Fruit fly (Drosophila melanogaster) whole organism, embryonic: Measurements from ENCODE around the gene Rab3-GAP.

ENCODE experiments used
- Adf1 ChIP-seq: fragments of 200-800 bp; sonication (Bioruptor generic); IDR thresholded peaks from 2 replicates; pipeline ENCODE4 v1.3.6; 2022; ENCODE audit warnings: missing biosample characterization, missing genetic modification characterization
- Antp ChIP-seq: fragments of 200-800 bp; sonication (Bioruptor generic); optimal IDR thresholded peaks from 3 replicates; lab custom pipeline; 2016; ENCODE audit warnings: missing biosample characterization, missing genetic modification characterization
- CG10147 ChIP-seq: fragments of 200-800 bp; sonication (Bioruptor generic); optimal IDR thresholded peaks from 2 replicates; lab custom pipeline; 2019; ENCODE audit warnings: missing biosample characterization, mild to moderate bottlenecking, missing genetic modification characterization, moderate library complexity
- CG10209 ChIP-seq: fragments of 200-800 bp; sonication (Bioruptor generic); optimal IDR thresholded peaks from 3 replicates; lab custom pipeline; 2017; ENCODE audit warnings: missing biosample characterization, mild to moderate bottlenecking, missing genetic modification characterization, missing genetic modification reagents
- CG10267 ChIP-seq: fragments of 200-800 bp; sonication (Bioruptor generic); optimal IDR thresholded peaks from 2 replicates; lab custom pipeline; 2018; ENCODE audit warnings: missing biosample characterization, mild to moderate bottlenecking, missing genetic modification characterization, moderate library complexity
- CG10543 ChIP-seq: fragments of 200-800 bp; sonication (Bioruptor generic); optimal IDR thresholded peaks from 3 replicates; lab custom pipeline; 2017; ENCODE audit warnings: missing biosample characterization, mild to moderate bottlenecking, missing genetic modification characterization, moderate library complexity
- CG12659 ChIP-seq: fragments of 200-800 bp; sonication (Bioruptor generic); optimal IDR thresholded peaks from 3 replicates; lab custom pipeline; 2017; ENCODE audit warnings: mild to moderate bottlenecking, missing biosample characterization, missing genetic modification reagents, missing genetic modification characterization
- CG14860 ChIP-seq: fragments of 200-800 bp; sonication (Bioruptor generic); IDR thresholded peaks from 3 replicates; pipeline ENCODE4 v1.3.6; 2022; ENCODE audit warnings: missing biosample characterization, missing genetic modification characterization; ENCODE audit not compliant: partially characterized antibody
- CG15269 ChIP-seq: fragments of 200-800 bp; sonication (Bioruptor generic); optimal IDR thresholded peaks from 2 replicates; lab custom pipeline; 2018; ENCODE audit warnings: missing biosample characterization, mild to moderate bottlenecking, missing genetic modification characterization, moderate library complexity
- CG17359 ChIP-seq: fragments of 200-800 bp; sonication (Bioruptor generic); optimal IDR thresholded peaks from 3 replicates; lab custom pipeline; 2018; ENCODE audit warnings: missing biosample characterization, mild to moderate bottlenecking, missing genetic modification characterization, moderate library complexity
- CG18262 ChIP-seq: fragments of 200-800 bp; optimal IDR thresholded peaks from 3 replicates; lab custom pipeline; 2019; ENCODE audit warnings: missing biosample characterization, mild to moderate bottlenecking, missing genetic modification characterization, moderate library complexity
- CG2875 ChIP-seq: fragments of 200-800 bp; sonication (Bioruptor generic); optimal IDR thresholded peaks from 2 replicates; lab custom pipeline; 2017; ENCODE audit warnings: missing biosample characterization, mild to moderate bottlenecking, missing genetic modification characterization, missing genetic modification reagents
- CG3838 ChIP-seq: fragments of 200-800 bp; sonication (Bioruptor generic); optimal IDR thresholded peaks from 3 replicates; lab custom pipeline; 2016; ENCODE audit warnings: missing biosample characterization, missing genetic modification characterization
- CG3995 ChIP-seq: fragments of 200-800 bp; sonication (Bioruptor generic); optimal IDR thresholded peaks from 3 replicates; lab custom pipeline; 2016; ENCODE audit warnings: missing biosample characterization, missing genetic modification characterization
- CG4360 ChIP-seq: fragments of 200-800 bp; sonication (Bioruptor generic); IDR thresholded peaks from 2 replicates; pipeline ENCODE4 v1.3.6; 2022; ENCODE audit warnings: missing biosample characterization, missing genetic modification characterization
- CG4404 ChIP-seq: fragments of 200-800 bp; sonication (Bioruptor generic); IDR thresholded peaks from 2 replicates; pipeline ENCODE4 v1.3.6; 2022; ENCODE audit warnings: missing biosample characterization, missing genetic modification characterization
- CG6683 ChIP-seq: fragments of 200-800 bp; sonication (Bioruptor generic); optimal IDR thresholded peaks from 2 replicates; lab custom pipeline; 2017; ENCODE audit warnings: missing biosample characterization, mild to moderate bottlenecking, missing genetic modification characterization, missing genetic modification reagents
- CG6689 ChIP-seq: fragments of 200-800 bp; sonication (Bioruptor generic); IDR thresholded peaks from 2 replicates; pipeline ENCODE4 v1.3.6; 2022; ENCODE audit warnings: missing biosample characterization, missing genetic modification characterization
- CG9876 ChIP-seq: fragments of 200-800 bp; sonication (Bioruptor generic); optimal IDR thresholded peaks from 2 replicates; lab custom pipeline; 2016; ENCODE audit warnings: missing biosample characterization, missing genetic modification characterization
- CG9932 ChIP-seq: fragments of 200-800 bp; sonication (Bioruptor generic); IDR thresholded peaks from 2 replicates; pipeline ENCODE4 v1.3.6; 2022; ENCODE audit warnings: missing biosample characterization, missing genetic modification characterization
- CTCF ChIP-seq: fragments of 200-800 bp; sonication (Bioruptor generic); optimal IDR thresholded peaks from 2 replicates; lab custom pipeline; 2017; ENCODE audit warnings: missing biosample characterization, mild to moderate bottlenecking, missing genetic modification characterization, moderate library complexity
- Dip2 ChIP-seq: fragments of 200-800 bp; sonication (Bioruptor generic); IDR thresholded peaks from 2 replicates; pipeline ENCODE4 v1.3.6; 2022; ENCODE audit warnings: missing biosample characterization, missing genetic modification characterization
- Dip3 ChIP-seq: fragments of 200-800 bp; sonication (Bioruptor generic); optimal IDR thresholded peaks from 3 replicates; lab custom pipeline; 2016; ENCODE audit warnings: missing biosample characterization, missing genetic modification characterization
- Dll ChIP-seq: fragments of 200-800 bp; sonication (Bioruptor generic); IDR thresholded peaks from 4 replicates; pipeline ENCODE4 v1.3.6; 2022; ENCODE audit warnings: missing biosample characterization, missing genetic modification characterization; ENCODE audit not compliant: partially characterized antibody
- Dref ChIP-seq: fragments of 200-800 bp; sonication (Bioruptor generic); IDR thresholded peaks from 2 replicates; pipeline ENCODE4 v1.3.6; 2022; ENCODE audit warnings: missing biosample characterization, missing genetic modification characterization
- Kr ChIP-seq: fragments of 200-800 bp; sonication (Bioruptor generic); optimal IDR thresholded peaks from 2 replicates; lab custom pipeline; 2017; ENCODE audit warnings: missing biosample characterization, mild to moderate bottlenecking, missing genetic modification characterization
- Med ChIP-seq: fragments of 200-800 bp; sonication (Bioruptor generic); peaks from one replicate; lab custom pipeline; 2016; ENCODE audit warnings: missing biosample characterization, missing genetic modification characterization, mild to moderate bottlenecking, inconsistent platforms, moderate library complexity
- Oaz ChIP-seq: fragments of 200-800 bp; sonication (Bioruptor generic); IDR thresholded peaks from 2 replicates; pipeline ENCODE4 v1.3.6; 2022; ENCODE audit warnings: missing biosample characterization, missing genetic modification characterization
- btn ChIP-seq: fragments of 200-800 bp; sonication (Bioruptor generic); optimal IDR thresholded peaks from 2 replicates; lab custom pipeline; 2016; ENCODE audit warnings: missing biosample characterization, missing genetic modification characterization
- chn ChIP-seq: fragments of 200-800 bp; sonication (Bioruptor generic); optimal IDR thresholded peaks from 2 replicates; lab custom pipeline; 2016; ENCODE audit warnings: missing biosample characterization, missing genetic modification characterization
- crol ChIP-seq: fragments of 200-800 bp; sonication (Bioruptor generic); IDR thresholded peaks from 2 replicates; pipeline ENCODE4 v1.3.6; 2022; ENCODE audit warnings: missing biosample characterization, missing genetic modification characterization
- en ChIP-seq: fragments of 200-800 bp; sonication (Bioruptor generic); optimal IDR thresholded peaks from 2 replicates; lab custom pipeline; 2016; ENCODE audit warnings: missing biosample characterization, missing genetic modification characterization
- eve ChIP-seq, 2 experiments: fragments of >200 bp; optimal IDR thresholded peaks; 2 replicates each; lab custom pipeline; 2017; ENCODE audit warnings: missing biosample characterization in 2 of 2, missing genetic modification characterization in 2 of 2
- gce ChIP-seq: fragments of 200-800 bp; sonication (Bioruptor generic); IDR thresholded peaks from 3 replicates; pipeline ENCODE4 v1.3.6; 2022; ENCODE audit warnings: missing biosample characterization, missing genetic modification characterization
- h ChIP-seq: fragments of >200 bp; optimal IDR thresholded peaks from 2 replicates; lab custom pipeline; 2017
- kah ChIP-seq: fragments of 200-800 bp; sonication (Bioruptor generic); optimal IDR thresholded peaks from 2 replicates; lab custom pipeline; 2018; ENCODE audit warnings: missing biosample characterization, mild to moderate bottlenecking, missing genetic modification characterization
- lmd ChIP-seq: fragments of 200-800 bp; sonication (Bioruptor generic); IDR thresholded peaks from 2 replicates; pipeline ENCODE4 v1.3.6; 2022; ENCODE audit warnings: missing biosample characterization, missing genetic modification characterization
- oc ChIP-seq: fragments of 200-800 bp; sonication (Bioruptor generic); optimal IDR thresholded peaks from 2 replicates; lab custom pipeline; 2018; ENCODE audit warnings: missing biosample characterization, mild to moderate bottlenecking, missing genetic modification characterization, moderate library complexity
- pfk ChIP-seq: fragments of 200-800 bp; sonication (Bioruptor generic); optimal IDR thresholded peaks from 2 replicates; lab custom pipeline; 2018; ENCODE audit warnings: missing biosample characterization, mild to moderate bottlenecking, missing genetic modification characterization, moderate library complexity
- pita ChIP-seq: fragments of 200-800 bp; sonication (Bioruptor generic); optimal IDR thresholded peaks from 2 replicates; lab custom pipeline; 2017; ENCODE audit warnings: missing biosample characterization, mild to moderate bottlenecking, missing genetic modification characterization
- shn ChIP-seq: fragments of 200-800 bp; sonication (Bioruptor generic); optimal IDR thresholded peaks from 3 replicates; lab custom pipeline; 2016; ENCODE audit warnings: missing biosample characterization, missing genetic modification characterization
- tx ChIP-seq: fragments of 200-800 bp; sonication (Bioruptor generic); optimal IDR thresholded peaks from 2 replicates; lab custom pipeline; 2016; ENCODE audit warnings: missing biosample characterization, missing genetic modification characterization

The Rab3-GAP gene

dm6 chr2L:12045941-12046855 is 16.8 kb downstream of the Rab3-GAP start, which contains the start of gene CG6770 (continued):
- TF ChIP-seq CTCF (GFP tag; lab: Kevin White, UChicago), result peak; percentile 35
- TF ChIP-seq en (GFP tag; lab: Kevin White, UChicago), result no peak
- TF ChIP-seq CG4404 (GFP tag; lab: Robert Waterston, UW), result peak; percentile 57; the same call in 1 of the 2 replicates
- peak; percentile 73 for TF ChIP-seq CG10209
- TF ChIP-seq CG10543 (GFP tag; lab: Kevin White, UChicago), result peak; percentile 93
- TF ChIP-seq oc (tag; lab: Kevin White, UChicago), result peak; percentile 41
- TF ChIP-seq Dll, result no peak
- peak; percentile 21 for TF ChIP-seq CG9876 (GFP tag; lab: Kevin White, UChicago)
- peak; percentile 78 for TF ChIP-seq CG6683 (GFP tag; lab: Kevin White, UChicago)
- TF ChIP-seq eve (GFP tag; optimal IDR thresholded peaks at IDR 0.05; lab: Kevin White, UChicago), result no peak
- TF ChIP-seq shn (GFP tag; lab: Kevin White, UChicago), result peak; percentile 1
- no peak for TF ChIP-seq CG14860
- peak; percentile 68 for TF ChIP-seq CG18262
- TF ChIP-seq Dref (GFP tag; lab: Robert Waterston, UW), result 0 out of 2 replicates have a peak, but pooled peaks have one; percentile 4
- peak; percentile 74 for TF ChIP-seq Oaz
- peak; percentile 56 for TF ChIP-seq CG3838 (GFP tag; lab: Kevin White, UChicago)
- TF ChIP-seq CG3995 (GFP tag; lab: Kevin White, UChicago), result peak; percentile 25
- peak; percentile 26 for TF ChIP-seq Dip3 (GFP tag; lab: Kevin White, UChicago)
- peak; percentile 62 for TF ChIP-seq Adf1 (GFP tag; lab: Robert Waterston, UW)
- TF ChIP-seq gce (GFP tag; lab: Robert Waterston, UW), result peak; percentile 71
- peak; percentile 11 for TF ChIP-seq kah (GFP tag; lab: Kevin White, UChicago)
- TF ChIP-seq lmd (GFP tag; lab: Robert Waterston, UW), result peak; percentile 80
- no peak for TF ChIP-seq tx (GFP tag; lab: Kevin White, UChicago)
- no peak for TF ChIP-seq CG2875 (GFP tag; lab: Kevin White, UChicago)
- peak; percentile 90 for TF ChIP-seq CG10147
- TF ChIP-seq btn, result no peak
- peak; percentile 90 for TF ChIP-seq CG15269
- peak; percentile 89 for TF ChIP-seq CG12659 (GFP tag; lab: Kevin White, UChicago)
- TF ChIP-seq CG9932 (GFP tag; lab: Robert Waterston, UW), result peak; percentile 85
- TF ChIP-seq pfk (GFP tag; lab: Kevin White, UChicago), result peak; percentile 54
- peak; percentile 47 for TF ChIP-seq chn
- TF ChIP-seq Kr (GFP tag; lab: Kevin White, UChicago), result no peak
- TF ChIP-seq CG17359 (tag; lab: Kevin White, UChicago), result peak; percentile 79
- peak; percentile 92 for TF ChIP-seq Med (GFP tag; lab: Kevin White, UChicago)
- TF ChIP-seq CG10267 (tag; lab: Kevin White, UChicago), result peak; percentile 74
- TF ChIP-seq Antp (GFP tag; lab: Kevin White, UChicago), result peak; percentile 33
- no peak for TF ChIP-seq h (lab: Kevin White, UChicago)
- peak; percentile 87 for TF ChIP-seq CG6689 (GFP tag; lab: Robert Waterston, UW)
- TF ChIP-seq Dip2 (GFP tag; lab: Robert Waterston, UW), result no peak

dm6 chr2L:12045578-12045940 is 17.4 kb downstream of the Rab3-GAP start:
- TF ChIP-seq CG4360 (peak; percentile 65), pita (GFP tag; lab: Kevin White, UChicago) (no peak), crol (GFP tag; lab: Robert Waterston, UW) (0 out of 2 replicates have a peak, but pooled peaks have one; percentile 39)
- TF ChIP-seq, all 482 proteins: peak for 2
